Worm (Caenorhabditis elegans) whole organism, L4 larva: ENCODE data around the gene C27C12.1.
A peak's percentile ranks its signal among the peaks of the same experiment; 100 is the strongest.

ENCODE experiments used
- F37D6.2 ChIP-seq: sonication (generic microtip); optimal IDR thresholded peaks from 2 replicates; lab custom pipeline; 2016; ENCODE audit warnings: mild to moderate bottlenecking, missing genetic modification characterization, missing compliant biosample characterization
- T20F7.1 ChIP-seq: fragments of 200-800 bp; sonication (Bioruptor generic); optimal IDR thresholded peaks from 2 replicates; lab custom pipeline; 2018; ENCODE audit warnings: mild to moderate bottlenecking, missing genetic modification characterization, missing compliant biosample characterization
- T26A8.4 ChIP-seq: fragments of 200-800 bp; sonication (Bioruptor generic); IDR thresholded peaks from 2 replicates; pipeline ENCODE4 v1.3.6; 2022; ENCODE audit warnings: missing genetic modification characterization, missing compliant biosample characterization
- Y5F2A.4 ChIP-seq: fragments of 200-800 bp; sonication (Bioruptor generic); optimal IDR thresholded peaks from 2 replicates; lab custom pipeline; 2018; ENCODE audit warnings: mild to moderate bottlenecking, missing genetic modification characterization, missing compliant biosample characterization
- aha-1 ChIP-seq: fragments of 150-350 bp; peaks from one replicate; lab custom pipeline; 2014; ENCODE audit warnings: missing biosample characterization, missing genetic modification characterization
- arid-1 ChIP-seq: fragments of 200-800 bp; sonication (Bioruptor generic); conservative IDR thresholded peaks from 2 replicates; pipeline ENCODE4 v1.3.6; 2022; ENCODE audit warnings: missing genetic modification reagents, missing genetic modification characterization, missing compliant biosample characterization
- attf-4 ChIP-seq: sonication (generic microtip); optimal IDR thresholded peaks from 3 replicates; lab custom pipeline; 2017; ENCODE audit warnings: missing biosample characterization, missing genetic modification characterization
- ceh-32 ChIP-seq: sonication (generic microtip); optimal IDR thresholded peaks from 2 replicates; lab custom pipeline; 2016; ENCODE audit warnings: mild to moderate bottlenecking, missing genetic modification characterization, missing compliant biosample characterization; ENCODE audit not compliant: poor library complexity
- ceh-44 ChIP-seq: fragments of 200-800 bp; sonication (Bioruptor generic); IDR thresholded peaks from 2 replicates; pipeline ENCODE4 v1.3.6; 2022; ENCODE audit warnings: missing genetic modification reagents, missing genetic modification characterization, missing compliant biosample characterization
- ceh-62 ChIP-seq: sonication (generic microtip); optimal IDR thresholded peaks from 2 replicates; lab custom pipeline; 2017; ENCODE audit warnings: missing biosample characterization, missing genetic modification characterization
- cey-2 ChIP-seq: sonication (generic microtip); optimal IDR thresholded peaks from 3 replicates; lab custom pipeline; 2017; ENCODE audit warnings: missing genetic modification characterization, mild to moderate bottlenecking, missing compliant biosample characterization, antibody characterized with exemption, borderline replicate concordance; ENCODE audit not compliant: insufficient read depth
- daf-16 ChIP-seq, 3 experiments: sonication (generic microtip); optimal IDR thresholded peaks; 2 replicates each; lab custom pipeline; 2016 to 2017; ENCODE audit warnings: missing genetic modification characterization in 3 of 3, missing genetic modification reagents in 3 of 3, mild to moderate bottlenecking in 2 of 3, missing compliant biosample characterization in 2 of 3, missing biosample characterization in 1 of 3, moderate library complexity in 1 of 3
- daf-19 ChIP-seq: fragments of 200-800 bp; sonication (Bioruptor generic); conservative IDR thresholded peaks from 2 replicates; pipeline ENCODE4 v1.3.6; 2022; ENCODE audit warnings: missing genetic modification characterization, missing compliant biosample characterization
- dmd-6 ChIP-seq: fragments of 200-800 bp; sonication (Bioruptor generic); IDR thresholded peaks from 2 replicates; pipeline ENCODE4 v1.3.6; 2022; ENCODE audit warnings: missing genetic modification reagents, missing genetic modification characterization, missing compliant biosample characterization
- dmd-8 ChIP-seq: fragments of 200-800 bp; sonication (Bioruptor generic); IDR thresholded peaks from 2 replicates; pipeline ENCODE4 v1.3.6; 2022; ENCODE audit warnings: missing genetic modification characterization, missing compliant biosample characterization
- dmd-9 ChIP-seq: fragments of 200-800 bp; sonication (Bioruptor generic); IDR thresholded peaks from 2 replicates; pipeline ENCODE4 v1.3.6; 2022; ENCODE audit warnings: missing genetic modification reagents, missing genetic modification characterization, missing compliant biosample characterization
- duxl-1 ChIP-seq: sonication (generic microtip); optimal IDR thresholded peaks from 2 replicates; lab custom pipeline; 2016; ENCODE audit warnings: mild to moderate bottlenecking, missing genetic modification characterization, moderate library complexity, missing compliant biosample characterization; ENCODE audit not compliant: poor library complexity
- dve-1 ChIP-seq: sonication (generic microtip); optimal IDR thresholded peaks from 2 replicates; lab custom pipeline; 2017; ENCODE audit warnings: antibody characterized with exemption, mild to moderate bottlenecking, missing genetic modification characterization, missing compliant biosample characterization; ENCODE audit not compliant: insufficient read depth
- gei-8 ChIP-seq: fragments of 200-800 bp; sonication (Bioruptor generic); optimal IDR thresholded peaks from 2 replicates; lab custom pipeline; 2018; ENCODE audit warnings: mild to moderate bottlenecking, missing genetic modification characterization, missing compliant biosample characterization
- hif-1 ChIP-seq, 2 experiments: sonication (generic microtip); optimal IDR thresholded peaks; 2 replicates each; lab custom pipeline; 2016 to 2017; ENCODE audit warnings: missing compliant biosample characterization in 2 of 2, missing genetic modification characterization in 2 of 2, missing genetic modification reagents in 2 of 2, missing genotype in 2 of 2, mild to moderate bottlenecking in 1 of 2
- hlh-11 ChIP-seq: fragments of 200-800 bp; sonication (Bioruptor generic); optimal IDR thresholded peaks from 2 replicates; lab custom pipeline; 2018; ENCODE audit warnings: mild to moderate bottlenecking, missing genetic modification characterization, missing compliant biosample characterization
- hlh-30 ChIP-seq: sonication (generic microtip); optimal IDR thresholded peaks from 2 replicates; lab custom pipeline; 2017; ENCODE audit warnings: antibody characterized with exemption, mild to moderate bottlenecking, missing genetic modification characterization, missing compliant biosample characterization; ENCODE audit not compliant: insufficient read depth
- hmg-1.1 ChIP-seq: fragments of 200-800 bp; sonication (Bioruptor generic); IDR thresholded peaks from 2 replicates; pipeline ENCODE4 v1.3.6; 2022; ENCODE audit warnings: missing genetic modification reagents, missing genetic modification characterization, missing compliant biosample characterization
- lin-38 ChIP-seq: fragments of 200-800 bp; sonication (Bioruptor generic); IDR thresholded peaks from 2 replicates; pipeline ENCODE4 v1.3.6; 2022; ENCODE audit warnings: missing genetic modification reagents, missing genetic modification characterization, missing compliant biosample characterization
- lsy-2 ChIP-seq, 2 experiments: fragments of 150-350 bp in 1 of 2; sonication (generic microtip) in 1 of 2; optimal IDR thresholded peaks; 2 replicates each; lab custom pipeline; 2014 to 2017; ENCODE audit warnings: missing biosample characterization in 2 of 2, missing genetic modification characterization in 2 of 2
- mdt-29 ChIP-seq: fragments of 200-800 bp; sonication (Bioruptor generic); IDR thresholded peaks from 2 replicates; pipeline ENCODE4 v1.3.6; 2022; ENCODE audit warnings: missing genetic modification reagents, missing genetic modification characterization, missing compliant biosample characterization
- mep-1 ChIP-seq: fragments of 150-350 bp; sonication (generic microtip); optimal IDR thresholded peaks from 3 replicates; lab custom pipeline; 2014; ENCODE audit warnings: missing biosample characterization, missing genetic modification characterization
- nhr-102 ChIP-seq: sonication (generic microtip); optimal IDR thresholded peaks from 2 replicates; lab custom pipeline; 2016; ENCODE audit warnings: mild to moderate bottlenecking, missing genetic modification characterization, moderate library complexity, missing compliant biosample characterization
- nhr-11 ChIP-seq: fragments of 150-350 bp; optimal IDR thresholded peaks from 2 replicates; lab custom pipeline; 2014; ENCODE audit warnings: missing biosample characterization, missing genetic modification characterization
- nhr-237 ChIP-seq: sonication (generic microtip); optimal IDR thresholded peaks from 2 replicates; lab custom pipeline; 2017; ENCODE audit warnings: missing biosample characterization, missing genetic modification characterization
- nhr-41 ChIP-seq: fragments of 200-800 bp; sonication (Bioruptor generic); IDR thresholded peaks from 2 replicates; pipeline ENCODE4 v1.3.6; 2022; ENCODE audit warnings: missing genetic modification reagents, missing genetic modification characterization, missing compliant biosample characterization
- nhr-42 ChIP-seq: fragments of 200-800 bp; sonication (Bioruptor generic); IDR thresholded peaks from 2 replicates; pipeline ENCODE4 v1.3.6; 2022; ENCODE audit warnings: missing genetic modification characterization, missing compliant biosample characterization
- nhr-6 ChIP-seq: fragments of 150-350 bp; optimal IDR thresholded peaks from 2 replicates; lab custom pipeline; 2014; ENCODE audit warnings: missing biosample characterization, missing genetic modification characterization
- sdz-12 ChIP-seq: fragments of 200-800 bp; sonication (Bioruptor generic); optimal IDR thresholded peaks from 2 replicates; lab custom pipeline; 2018; ENCODE audit warnings: mild to moderate bottlenecking, missing genetic modification characterization, missing compliant biosample characterization
- skn-1 ChIP-seq: fragments of 150-350 bp; optimal IDR thresholded peaks from 2 replicates; lab custom pipeline; 2014; ENCODE audit warnings: missing biosample characterization, missing genetic modification characterization
- spr-3 ChIP-seq: fragments of 200-800 bp; sonication (Bioruptor generic); optimal IDR thresholded peaks from 2 replicates; lab custom pipeline; 2018; ENCODE audit warnings: mild to moderate bottlenecking, missing genetic modification characterization, missing compliant biosample characterization
- tra-1 ChIP-seq: fragments of 200-800 bp; sonication (Bioruptor generic); IDR thresholded peaks from 2 replicates; pipeline ENCODE4 v1.3.6; 2022; ENCODE audit warnings: missing genetic modification reagents, missing genetic modification characterization, missing compliant biosample characterization
- unc-39 ChIP-seq: sonication (generic microtip); optimal IDR thresholded peaks from 2 replicates; lab custom pipeline; 2017; ENCODE audit warnings: missing biosample characterization, missing genetic modification characterization
- zfp-3 ChIP-seq: fragments of 200-800 bp; sonication (Bioruptor generic); conservative IDR thresholded peaks from 2 replicates; pipeline ENCODE4 v1.3.6; 2022; ENCODE audit warnings: missing genetic modification reagents, missing genetic modification characterization, missing compliant biosample characterization
- zip-11 ChIP-seq: fragments of 200-800 bp; sonication (Bioruptor generic); IDR thresholded peaks from 2 replicates; pipeline ENCODE4 v1.3.6; 2022; ENCODE audit warnings: missing genetic modification characterization, missing compliant biosample characterization

Gene C27C12.1

ce11 chrX:14809905-14810304 lies 43.7 kb downstream of the C27C12.1 start (continued):
- no peak for TF ChIP-seq mep-1 (tag; lab: Kevin White, UChicago)
- TF ChIP-seq F37D6.2 (tag; lab: Kevin White, UChicago): no peak
- TF ChIP-seq nhr-42: no peak
- no peak for TF ChIP-seq nhr-6 (tag; lab: Kevin White, UChicago)
- TF ChIP-seq ceh-32 (tag; lab: Kevin White, UChicago): no peak
- TF ChIP-seq hmg-1.1 (GFP tag; lab: Robert Waterston, UW): no peak
- no peak for TF ChIP-seq Y5F2A.4 (GFP tag; lab: Kevin White, UChicago)
- no peak for TF ChIP-seq nhr-11 (tag; lab: Kevin White, UChicago)
- no peak for TF ChIP-seq spr-3
- TF ChIP-seq gei-8 (GFP tag; lab: Kevin White, UChicago): no peak
- no peak for TF ChIP-seq dmd-9 (GFP tag; lab: Robert Waterston, UW)
- no peak for TF ChIP-seq nhr-41 (GFP tag; lab: Robert Waterston, UW)
- no peak for TF ChIP-seq arid-1
- no peak for TF ChIP-seq mdt-29
- peak; percentile 54 for TF ChIP-seq hlh-30 (tag; lab: Kevin White, UChicago)
- TF ChIP-seq daf-19 (GFP tag; lab: Robert Waterston, UW): no peak
- no peak for TF ChIP-seq skn-1
- TF ChIP-seq nhr-237 (tag; lab: Kevin White, UChicago): no peak
- TF ChIP-seq nhr-102: no peak
- TF ChIP-seq attf-4 (tag; lab: Kevin White, UChicago): no peak
- no peak for TF ChIP-seq ceh-44 (GFP tag; lab: Robert Waterston, UW)
- TF ChIP-seq duxl-1 (tag; lab: Kevin White, UChicago): no peak
- TF ChIP-seq dmd-6 (GFP tag; lab: Robert Waterston, UW): peak; percentile 70
- no peak for TF ChIP-seq ceh-62

- TF ChIP-seq zfp-3 (GFP tag; lab: Robert Waterston, UW) (0 out of 2 replicates have a peak, but pooled peaks have one; percentile 53), nhr-42 (0 out of 2 replicates have a peak, but pooled peaks have one; percentile 58), lsy-2 (tag; optimal IDR thresholded peaks at IDR 0.05; lab: Kevin White, UChicago) (peak in 1 of 2 experiments; percentile 16), unc-39 (no peak), hif-1 (tag; optimal IDR thresholded peaks at IDR 0.05; lab: Kevin White, UChicago) (peak in 1 of 2 experiments; percentile 20), dve-1 (tag; lab: Kevin White, UChicago) (peak; percentile 35), tra-1 (GFP tag; lab: Robert Waterston, UW) (no peak), cey-2 (tag; lab: Kevin White, UChicago) (no peak), zip-11 (GFP tag; lab: Robert Waterston, UW) (no peak), T26A8.4 (GFP tag; lab: Robert Waterston, UW) (peak; percentile 72), sdz-12 (GFP tag; lab: Kevin White, UChicago) (peak; percentile 47), daf-16 (GFP tag; optimal IDR thresholded peaks at IDR 0.05; lab: Kevin White, UChicago) (no peak), daf-16 (tag; optimal IDR thresholded peaks at IDR 0.05; lab: Kevin White, UChicago) (peak; percentile 78), aha-1 (tag; lab: Kevin White, UChicago) (peak; percentile 10), hlh-11 (tag; lab: Kevin White, UChicago) (peak; percentile 13), duxl-1 (tag; lab: Kevin White, UChicago) (peak; percentile 22), mep-1 (tag; lab: Kevin White, UChicago) (peak; percentile 23), lin-38 (GFP tag; lab: Robert Waterston, UW) (0 out of 2 replicates have a peak, but pooled peaks have one; percentile 25), dmd-8 (no peak), spr-3 (peak; percentile 60), T20F7.1 (GFP tag; lab: Kevin White, UChicago) (peak; percentile 38)
Measured at ce11 chrX:14808796-14809195, 44.8 kb downstream of the C27C12.1 start.
